Fruit fly (Drosophila melanogaster) whole organism, prepupa: Measurements from ENCODE around the gene CG13813.

Experiments
- CG11902 ChIP-seq: fragments of 200-800 bp; sonication (Bioruptor generic); optimal IDR thresholded peaks from 3 replicates; lab custom pipeline; 2016; ENCODE audit warnings: missing biosample characterization, missing genetic modification characterization
- CG16779 ChIP-seq: fragments of 200-800 bp; sonication (Bioruptor generic); optimal IDR thresholded peaks from 3 replicates; lab custom pipeline; 2017; ENCODE audit warnings: missing biosample characterization, mild to moderate bottlenecking, missing genetic modification characterization
- CG3919 ChIP-seq: fragments of 200-800 bp; sonication (Bioruptor generic); optimal IDR thresholded peaks from 3 replicates; lab custom pipeline; 2016; ENCODE audit warnings: missing biosample characterization, missing genetic modification characterization
- Gug ChIP-seq: fragments of 200-800 bp; sonication (Bioruptor generic); IDR thresholded peaks from 2 replicates; pipeline ENCODE4 v1.3.6; 2022; ENCODE audit warnings: missing biosample characterization, missing genetic modification characterization
- Hr39 ChIP-seq: fragments of 200-800 bp; sonication (Bioruptor generic); optimal IDR thresholded peaks from 2 replicates; lab custom pipeline; 2016; ENCODE audit warnings: missing biosample characterization, missing genetic modification characterization
- OdsH ChIP-seq: fragments of 200-800 bp; sonication (Bioruptor generic); optimal IDR thresholded peaks from 3 replicates; lab custom pipeline; 2016; ENCODE audit warnings: missing biosample characterization, missing genetic modification characterization
- Sox102F ChIP-seq: fragments of 200-800 bp; sonication (Bioruptor generic); optimal IDR thresholded peaks from 2 replicates; lab custom pipeline; 2016; ENCODE audit warnings: missing biosample characterization, mild to moderate bottlenecking, missing genetic modification characterization
- Sox15 ChIP-seq: fragments of 200-800 bp; sonication (Bioruptor generic); optimal IDR thresholded peaks from 3 replicates; lab custom pipeline; 2016; ENCODE audit warnings: missing biosample characterization, missing genetic modification characterization
- dac ChIP-seq: fragments of 200-800 bp; sonication (Bioruptor generic); optimal IDR thresholded peaks from 2 replicates; lab custom pipeline; 2017; ENCODE audit warnings: missing biosample characterization, mild to moderate bottlenecking, missing genetic modification characterization
- pdm3 ChIP-seq: fragments of 200-800 bp; sonication (Bioruptor generic); optimal IDR thresholded peaks from 3 replicates; lab custom pipeline; 2016; ENCODE audit warnings: missing biosample characterization, missing genetic modification characterization

- peak; percentile 92 for TF ChIP-seq pdm3 (GFP tag; lab: Kevin White, UChicago)
- peak; percentile 96 for TF ChIP-seq CG3919 (GFP tag; lab: Kevin White, UChicago)
- peak; percentile 93 for TF ChIP-seq OdsH
- peak; percentile 82 for TF ChIP-seq Sox15 (GFP tag; lab: Kevin White, UChicago)
- TF ChIP-seq Gug (GFP tag; lab: Robert Waterston, UW), result peak; percentile 96
- TF ChIP-seq CG11902 (GFP tag; lab: Kevin White, UChicago), result peak; percentile 78
- TF ChIP-seq Hr39 (GFP tag; lab: Kevin White, UChicago), result peak; percentile 90
- TF ChIP-seq CG16779, result peak; percentile 79
- TF ChIP-seq dac, result peak; percentile 76
- peak; percentile 88 for TF ChIP-seq Sox102F (GFP tag; lab: Kevin White, UChicago)
Measured at dm6 chr3L:20247513-20248173, 16.2 kb downstream of the CG13813 start, which contains the start of gene rdgC.
